Fruit fly (Drosophila melanogaster) whole organism, embryonic: ENCODE measurements around the gene CG7810.

Experiments
- Atf3 ChIP-seq: fragments of 200-800 bp; sonication (Bioruptor generic); optimal IDR thresholded peaks from 3 replicates; lab custom pipeline; 2016; ENCODE audit warnings: missing biosample characterization, missing genetic modification characterization
- CG11696 ChIP-seq: fragments of 200-800 bp; sonication (Bioruptor generic); IDR thresholded peaks from 2 replicates; pipeline ENCODE4 v1.3.6; 2022; ENCODE audit warnings: missing biosample characterization, missing genetic modification characterization
- CG12299 ChIP-seq: fragments of 200-800 bp; sonication (Bioruptor generic); optimal IDR thresholded peaks from 2 replicates; lab custom pipeline; 2018; ENCODE audit warnings: missing biosample characterization, mild to moderate bottlenecking, missing genetic modification characterization
- CG12744 ChIP-seq: fragments of 200-800 bp; sonication (Bioruptor generic); optimal IDR thresholded peaks from 2 replicates; lab custom pipeline; 2016; ENCODE audit warnings: missing biosample characterization, missing genetic modification characterization
- CG15601 ChIP-seq: fragments of 200-800 bp; sonication (Bioruptor generic); optimal IDR thresholded peaks from 3 replicates; lab custom pipeline; 2019; ENCODE audit warnings: missing biosample characterization, mild to moderate bottlenecking, missing genetic modification characterization, moderate library complexity
- CG17359 ChIP-seq: fragments of 200-800 bp; sonication (Bioruptor generic); optimal IDR thresholded peaks from 3 replicates; lab custom pipeline; 2018; ENCODE audit warnings: missing biosample characterization, mild to moderate bottlenecking, missing genetic modification characterization, moderate library complexity
- CG17385 ChIP-seq: fragments of 200-800 bp; sonication (Bioruptor generic); optimal IDR thresholded peaks from 3 replicates; lab custom pipeline; 2018; ENCODE audit warnings: missing biosample characterization, mild to moderate bottlenecking, missing genetic modification characterization
- CG3065 ChIP-seq: fragments of 200-800 bp; sonication (Bioruptor generic); optimal IDR thresholded peaks from 2 replicates; lab custom pipeline; 2016; ENCODE audit warnings: missing biosample characterization, missing genetic modification characterization
- CG32532 ChIP-seq: fragments of 200-800 bp; sonication (Bioruptor generic); IDR thresholded peaks from 2 replicates; pipeline ENCODE4 v1.3.6; 2022; ENCODE audit warnings: missing biosample characterization, missing genetic modification characterization
- CG32767 ChIP-seq: fragments of 200-800 bp; sonication (Bioruptor generic); IDR thresholded peaks from 2 replicates; pipeline ENCODE4 v1.3.6; 2022; ENCODE audit warnings: missing biosample characterization, missing genetic modification characterization
- CG3726 ChIP-seq: fragments of 200-800 bp; sonication (Bioruptor generic); IDR thresholded peaks from 3 replicates; pipeline ENCODE4, ENCODE4 v1.3.6; 2022; ENCODE audit warnings: missing biosample characterization, missing genetic modification characterization
- CG4424 ChIP-seq: fragments of 200-800 bp; sonication (Bioruptor generic); optimal IDR thresholded peaks from 3 replicates; lab custom pipeline; 2016; ENCODE audit warnings: missing biosample characterization, missing genetic modification characterization
- CG4820 ChIP-seq: fragments of 200-800 bp; sonication (Bioruptor generic); optimal IDR thresholded peaks from 3 replicates; lab custom pipeline; 2016; ENCODE audit warnings: missing biosample characterization, missing genetic modification characterization
- CG6683 ChIP-seq: fragments of 200-800 bp; sonication (Bioruptor generic); optimal IDR thresholded peaks from 2 replicates; lab custom pipeline; 2017; ENCODE audit warnings: missing biosample characterization, mild to moderate bottlenecking, missing genetic modification characterization, missing genetic modification reagents
- CG6689 ChIP-seq: fragments of 200-800 bp; sonication (Bioruptor generic); IDR thresholded peaks from 2 replicates; pipeline ENCODE4 v1.3.6; 2022; ENCODE audit warnings: missing biosample characterization, missing genetic modification characterization
- CG7271 ChIP-seq: fragments of 200-800 bp; sonication (Bioruptor generic); optimal IDR thresholded peaks from 2 replicates; lab custom pipeline; 2018; ENCODE audit warnings: missing biosample characterization, mild to moderate bottlenecking, missing genetic modification characterization, moderate library complexity
- CG8281 ChIP-seq: fragments of 200-800 bp; sonication (Bioruptor generic); optimal IDR thresholded peaks from 2 replicates; lab custom pipeline; 2018; ENCODE audit warnings: missing biosample characterization, mild to moderate bottlenecking, missing genetic modification characterization, moderate library complexity
- CG9437 ChIP-seq: fragments of 200-800 bp; sonication (Bioruptor generic); optimal IDR thresholded peaks from 2 replicates; lab custom pipeline; 2018; ENCODE audit warnings: missing biosample characterization, mild to moderate bottlenecking, missing genetic modification characterization
- CG9797 ChIP-seq: fragments of 200-800 bp; sonication (Bioruptor generic); optimal IDR thresholded peaks from 3 replicates; lab custom pipeline; 2018; ENCODE audit warnings: missing biosample characterization, mild to moderate bottlenecking, missing genetic modification characterization
- CkIIα-i1 ChIP-seq: fragments of 200-800 bp; sonication (Bioruptor generic); IDR thresholded peaks from 2 replicates; pipeline ENCODE4 v1.3.6; 2022; ENCODE audit warnings: missing biosample characterization, missing genetic modification characterization
- Hmx ChIP-seq: fragments of 200-800 bp; sonication (Bioruptor generic); optimal IDR thresholded peaks from 2 replicates; lab custom pipeline; 2016; ENCODE audit warnings: missing biosample characterization, missing genetic modification characterization
- Meics ChIP-seq: fragments of 200-800 bp; sonication (Bioruptor generic); optimal IDR thresholded peaks from 2 replicates; lab custom pipeline; 2017; ENCODE audit warnings: missing biosample characterization, mild to moderate bottlenecking, missing genetic modification characterization
- NC2β ChIP-seq: fragments of 200-800 bp; sonication (Bioruptor generic); optimal IDR thresholded peaks from 2 replicates; lab custom pipeline; 2016; ENCODE audit warnings: missing biosample characterization, missing genetic modification characterization
- Stat92E ChIP-seq, 3 experiments: fragments of >200 bp in 2 of 3; fragments of 200-800 bp in 1 of 3; sonication (Bioruptor generic) in 1 of 3; optimal IDR thresholded peaks; 2 replicates each; lab custom pipeline; 2017 to 2019; ENCODE audit warnings: missing biosample characterization in 3 of 3, missing genetic modification characterization in 3 of 3, mild to moderate bottlenecking in 1 of 3, moderate library complexity in 1 of 3
- Taf1 ChIP-seq: fragments of 200-800 bp; sonication (Bioruptor generic); IDR thresholded peaks from 2 replicates; pipeline ENCODE4 v1.3.6; 2022; ENCODE audit warnings: missing biosample characterization, missing genetic modification characterization
- Trl ChIP-seq, 3 experiments: fragments of >200 bp in 2 of 3; fragments of 200-800 bp in 1 of 3; sonication (Bioruptor generic) in 1 of 3; optimal IDR thresholded peaks; 2 replicates in 1 of 3; 3 replicates in 2 of 3; lab custom pipeline; 2016 to 2017; ENCODE audit warnings: missing biosample characterization in 1 of 3, missing genetic modification characterization in 1 of 3
- YL-1 ChIP-seq: fragments of 200-800 bp; sonication (Bioruptor generic); optimal IDR thresholded peaks from 3 replicates; lab custom pipeline; 2017; ENCODE audit warnings: missing biosample characterization, mild to moderate bottlenecking, missing genetic modification characterization
- dmrt99B ChIP-seq: fragments of 200-800 bp; sonication (Bioruptor generic); optimal IDR thresholded peaks from 2 replicates; lab custom pipeline; 2018; ENCODE audit warnings: missing biosample characterization, mild to moderate bottlenecking, missing genetic modification characterization, moderate library complexity
- dysf ChIP-seq: fragments of 200-800 bp; sonication (Bioruptor generic); IDR thresholded peaks from 3 replicates; pipeline ENCODE4 v1.3.6; 2022; ENCODE audit warnings: missing biosample characterization, missing genetic modification characterization
- emc ChIP-seq: fragments of 200-800 bp; sonication (Bioruptor generic); optimal IDR thresholded peaks from 2 replicates; lab custom pipeline; 2016; ENCODE audit warnings: missing biosample characterization, missing genetic modification characterization
- fd3F ChIP-seq: fragments of 200-800 bp; sonication (Bioruptor generic); optimal IDR thresholded peaks from 2 replicates; lab custom pipeline; 2018; ENCODE audit warnings: missing biosample characterization, mild to moderate bottlenecking, missing genetic modification characterization, moderate library complexity
- her ChIP-seq: fragments of 200-800 bp; sonication (Bioruptor generic); optimal IDR thresholded peaks from 2 replicates; lab custom pipeline; 2016; ENCODE audit warnings: missing biosample characterization, missing genetic modification characterization
- insv ChIP-seq, 2 experiments: fragments of 200-800 bp; sonication (Bioruptor generic); optimal IDR thresholded peaks; 3 replicates each; lab custom pipeline; 2016 to 2018; ENCODE audit warnings: missing biosample characterization in 2 of 2, missing genetic modification characterization in 2 of 2
- jigr1 ChIP-seq: fragments of 200-800 bp; sonication (Bioruptor generic); IDR thresholded peaks from 3 replicates; pipeline ENCODE4 v1.3.6; 2022; ENCODE audit warnings: missing biosample characterization, missing genetic modification characterization
- mirr ChIP-seq: fragments of 200-800 bp; sonication (Bioruptor generic); optimal IDR thresholded peaks from 3 replicates; lab custom pipeline; 2018; ENCODE audit warnings: missing biosample characterization, mild to moderate bottlenecking, missing genetic modification characterization
- nerfin-2 ChIP-seq: fragments of 200-800 bp; sonication (Bioruptor generic); IDR thresholded peaks from 2 replicates; pipeline ENCODE4 v1.3.6; 2022; ENCODE audit warnings: missing biosample characterization, missing genetic modification characterization; ENCODE audit not compliant: partially characterized antibody
- pfk ChIP-seq: fragments of 200-800 bp; sonication (Bioruptor generic); optimal IDR thresholded peaks from 2 replicates; lab custom pipeline; 2018; ENCODE audit warnings: missing biosample characterization, mild to moderate bottlenecking, missing genetic modification characterization, moderate library complexity
- pnt ChIP-seq: fragments of 200-800 bp; sonication (Bioruptor generic); optimal IDR thresholded peaks from 3 replicates; lab custom pipeline; 2016; ENCODE audit warnings: missing biosample characterization, missing genetic modification characterization
- slp2 ChIP-seq: fragments of 200-800 bp; sonication (Bioruptor generic); optimal IDR thresholded peaks from 2 replicates; lab custom pipeline; 2016; ENCODE audit warnings: missing biosample characterization, missing genetic modification characterization
- wdn ChIP-seq: fragments of 200-800 bp; sonication (Bioruptor generic); IDR thresholded peaks from 2 replicates; pipeline ENCODE4 v1.3.6; 2022; ENCODE audit warnings: missing biosample characterization, missing genetic modification characterization
- yki ChIP-seq: fragments of >200 bp; optimal IDR thresholded peaks from 3 replicates; lab custom pipeline; 2018
- zfh1 ChIP-seq: fragments of 200-800 bp; sonication (Bioruptor generic); IDR thresholded peaks from 3 replicates; pipeline ENCODE4 v1.3.6; 2022; ENCODE audit warnings: missing biosample characterization, missing genetic modification characterization

CG7810 gene

dm6 chr2L:8319858-8320525 lies 9.0 kb upstream of the CG7810 start, which contains the start of the genes mtsh and strat (continued):
- TF ChIP-seq CG3726 (no peak), mirr (peak; percentile 87), zfh1 (GFP tag; lab: Robert Waterston, UW) (peak; percentile 74), CG32532 (GFP tag; lab: Robert Waterston, UW) (peak; percentile 52), CkIIα-i1 (no peak), Atf3 (no peak), CG12299 (tag; lab: Kevin White, UChicago) (peak; percentile 34), dmrt99B (tag; lab: Kevin White, UChicago) (no peak), emc (GFP tag; lab: Kevin White, UChicago) (no peak), pnt (GFP tag; lab: Kevin White, UChicago) (no peak), CG4424 (GFP tag; lab: Kevin White, UChicago) (peak; percentile 47), NC2β (GFP tag; lab: Kevin White, UChicago) (peak; percentile 49), YL-1 (peak; percentile 52), CG12744 (no peak), CG6689 (GFP tag; lab: Robert Waterston, UW) (no peak), nerfin-2 (GFP tag; lab: Robert Waterston, UW) (peak; percentile 54; the same call in 1 of the 2 replicates), CG6683 (GFP tag; lab: Kevin White, UChicago) (peak; percentile 57), insv (GFP tag; optimal IDR thresholded peaks at IDR 0.05; lab: Kevin White, UChicago) (peak in 1 of 2 experiments; percentile 58), CG11696 (GFP tag; lab: Robert Waterston, UW) (0 out of 2 replicates have a peak, but pooled peaks have one; percentile 37), jigr1 (GFP tag; lab: Robert Waterston, UW) (no peak), CG17385 (GFP tag; lab: Kevin White, UChicago) (peak; percentile 47), dysf (GFP tag; lab: Robert Waterston, UW) (peak; percentile 45; the same call in 2 of the 3 replicates), slp2 (GFP tag; lab: Kevin White, UChicago) (peak; percentile 21), wdn (GFP tag; lab: Robert Waterston, UW) (no peak), her (GFP tag; lab: Kevin White, UChicago) (peak; percentile 61), CG9437 (GFP tag; lab: Kevin White, UChicago) (peak; percentile 61), fd3F (GFP tag; lab: Kevin White, UChicago) (peak; percentile 45), Taf1 (GFP tag; lab: Robert Waterston, UW) (no peak), CG3065 (GFP tag; lab: Kevin White, UChicago) (peak; percentile 28), Stat92E (GFP tag; optimal IDR thresholded peaks at IDR 0.05; lab: Kevin White, UChicago) (no peak), pfk (GFP tag; lab: Kevin White, UChicago) (peak; percentile 5), CG8281 (peak; percentile 39), CG17359 (tag; lab: Kevin White, UChicago) (peak; percentile 65), Trl (optimal IDR thresholded peaks at IDR 0.05; lab: Kevin White, UChicago) (no peak), Trl (GFP tag; optimal IDR thresholded peaks at IDR 0.05; lab: Kevin White, UChicago) (peak; percentile 49), CG15601 (peak; percentile 75), yki (lab: Kevin White, UChicago) (no peak), CG4820 (GFP tag; lab: Kevin White, UChicago) (peak; percentile 45), CG9797 (GFP tag; lab: Kevin White, UChicago) (peak; percentile 84), CG7271 (peak; percentile 86), Meics (GFP tag; lab: Kevin White, UChicago) (peak; percentile 81), Hmx (GFP tag; lab: Kevin White, UChicago) (no peak), CG32767 (no peak)
